Fruit fly (Drosophila melanogaster) whole organism, prepupa: ENCODE results near the gene CROT.

ENCODE experiments used
- Blimp-1 ChIP-seq: fragments of 200-800 bp; sonication (Bioruptor generic); optimal IDR thresholded peaks from 3 replicates; lab custom pipeline; 2017; ENCODE audit warnings: missing biosample characterization, missing genetic modification characterization, mild to moderate bottlenecking, moderate library complexity, missing genetic modification reagents
- CG10669 ChIP-seq: fragments of 200-800 bp; sonication (Bioruptor generic); optimal IDR thresholded peaks from 3 replicates; lab custom pipeline; 2018; ENCODE audit warnings: missing biosample characterization, mild to moderate bottlenecking, missing genetic modification characterization, moderate library complexity
- CG11762 ChIP-seq: fragments of 200-800 bp; sonication (Bioruptor generic); optimal IDR thresholded peaks from 3 replicates; lab custom pipeline; 2016; ENCODE audit warnings: missing biosample characterization, missing genetic modification characterization; ENCODE audit not compliant: insufficient read depth
- CG11902 ChIP-seq: fragments of 200-800 bp; sonication (Bioruptor generic); optimal IDR thresholded peaks from 3 replicates; lab custom pipeline; 2016; ENCODE audit warnings: missing biosample characterization, missing genetic modification characterization
- CG15336 ChIP-seq: fragments of 200-800 bp; sonication (Bioruptor generic); IDR thresholded peaks from 2 replicates; pipeline ENCODE4 v1.3.6; 2022; ENCODE audit warnings: missing biosample characterization, missing genetic modification characterization
- CG1621 ChIP-seq: fragments of 200-800 bp; sonication (Bioruptor generic); optimal IDR thresholded peaks from 3 replicates; lab custom pipeline; 2018; ENCODE audit warnings: missing biosample characterization, mild to moderate bottlenecking, missing genetic modification characterization
- CG16779 ChIP-seq: fragments of 200-800 bp; sonication (Bioruptor generic); optimal IDR thresholded peaks from 3 replicates; lab custom pipeline; 2017; ENCODE audit warnings: missing biosample characterization, mild to moderate bottlenecking, missing genetic modification characterization
- CG3032 ChIP-seq: fragments of 200-800 bp; optimal IDR thresholded peaks from 2 replicates; lab custom pipeline; 2019; ENCODE audit warnings: missing biosample characterization, mild to moderate bottlenecking, missing genetic modification characterization, moderate library complexity
- CG34406 ChIP-seq: fragments of 200-800 bp; sonication (Bioruptor generic); optimal IDR thresholded peaks from 3 replicates; lab custom pipeline; 2016; ENCODE audit warnings: missing biosample characterization, missing genetic modification characterization
- CG6163 ChIP-seq: fragments of 200-800 bp; sonication (Bioruptor generic); IDR thresholded peaks from 3 replicates; pipeline ENCODE4 v1.3.6; 2022; ENCODE audit warnings: missing biosample characterization, missing genetic modification characterization
- CG6276 ChIP-seq: fragments of 200-800 bp; sonication (Bioruptor generic); optimal IDR thresholded peaks from 2 replicates; lab custom pipeline; 2017; ENCODE audit warnings: missing biosample characterization, mild to moderate bottlenecking, missing genetic modification characterization
- CG6792 ChIP-seq: fragments of 200-800 bp; sonication (Bioruptor generic); optimal IDR thresholded peaks from 3 replicates; lab custom pipeline; 2016; ENCODE audit warnings: missing biosample characterization, missing genetic modification characterization
- CG7368 ChIP-seq: fragments of 200-800 bp; sonication (Bioruptor generic); optimal IDR thresholded peaks from 3 replicates; lab custom pipeline; 2016; ENCODE audit warnings: missing biosample characterization, missing genetic modification characterization
- CG8119 ChIP-seq: fragments of 200-800 bp; sonication (Bioruptor generic); IDR thresholded peaks from 3 replicates; pipeline ENCODE4 v1.3.6; 2022; ENCODE audit warnings: missing biosample characterization, missing genetic modification characterization
- CG8632 ChIP-seq: fragments of 200-800 bp; sonication (Bioruptor generic); optimal IDR thresholded peaks from 3 replicates; lab custom pipeline; 2016; ENCODE audit warnings: missing biosample characterization, missing genetic modification characterization
- Eip75B ChIP-seq: fragments of 200-800 bp; sonication (Bioruptor generic); optimal IDR thresholded peaks from 3 replicates; lab custom pipeline; 2016; ENCODE audit warnings: missing biosample characterization, missing genetic modification characterization
- Eip78C ChIP-seq: fragments of 200-800 bp; sonication (Bioruptor generic); peaks from one replicate; lab custom pipeline; 2016; ENCODE audit warnings: missing biosample characterization, missing genetic modification characterization
- Eip93F ChIP-seq: fragments of 200-800 bp; sonication (Bioruptor generic); optimal IDR thresholded peaks from 2 replicates; lab custom pipeline; 2016; ENCODE audit warnings: missing biosample characterization, mild to moderate bottlenecking, missing genetic modification characterization
- Ets21C ChIP-seq: fragments of 200-800 bp; sonication (Bioruptor generic); optimal IDR thresholded peaks from 3 replicates; lab custom pipeline; 2016; ENCODE audit warnings: missing biosample characterization, missing genetic modification characterization
- Gug ChIP-seq: fragments of 200-800 bp; sonication (Bioruptor generic); IDR thresholded peaks from 2 replicates; pipeline ENCODE4 v1.3.6; 2022; ENCODE audit warnings: missing biosample characterization, missing genetic modification characterization
- Hr38 ChIP-seq: sonication (Bioruptor generic); optimal IDR thresholded peaks from 2 replicates; lab custom pipeline; 2016; ENCODE audit warnings: missing biosample characterization, missing genetic modification characterization
- Hr39 ChIP-seq: fragments of 200-800 bp; sonication (Bioruptor generic); optimal IDR thresholded peaks from 2 replicates; lab custom pipeline; 2016; ENCODE audit warnings: missing biosample characterization, missing genetic modification characterization
- Hr4 ChIP-seq: fragments of 200-800 bp; sonication (Bioruptor generic); optimal IDR thresholded peaks from 3 replicates; lab custom pipeline; 2016; ENCODE audit warnings: missing biosample characterization, missing genetic modification characterization
- Lpt ChIP-seq: fragments of 200-800 bp; sonication (Bioruptor generic); optimal IDR thresholded peaks from 3 replicates; lab custom pipeline; 2016; ENCODE audit warnings: missing biosample characterization, missing genetic modification characterization
- Met ChIP-seq: fragments of 200-800 bp; sonication (Bioruptor generic); optimal IDR thresholded peaks from 3 replicates; lab custom pipeline; 2016; ENCODE audit warnings: missing biosample characterization, missing genetic modification characterization
- OdsH ChIP-seq: fragments of 200-800 bp; sonication (Bioruptor generic); optimal IDR thresholded peaks from 3 replicates; lab custom pipeline; 2016; ENCODE audit warnings: missing biosample characterization, missing genetic modification characterization
- Sox14 ChIP-seq: fragments of 200-800 bp; sonication (Bioruptor generic); optimal IDR thresholded peaks from 3 replicates; lab custom pipeline; 2016; ENCODE audit warnings: missing biosample characterization, missing genetic modification characterization
- Sox15 ChIP-seq: fragments of 200-800 bp; sonication (Bioruptor generic); optimal IDR thresholded peaks from 3 replicates; lab custom pipeline; 2016; ENCODE audit warnings: missing biosample characterization, missing genetic modification characterization
- acj6 ChIP-seq: fragments of 200-800 bp; sonication (Bioruptor generic); optimal IDR thresholded peaks from 3 replicates; lab custom pipeline; 2016; ENCODE audit warnings: missing biosample characterization, missing genetic modification characterization
- dac ChIP-seq: fragments of 200-800 bp; sonication (Bioruptor generic); optimal IDR thresholded peaks from 2 replicates; lab custom pipeline; 2017; ENCODE audit warnings: missing biosample characterization, mild to moderate bottlenecking, missing genetic modification characterization
- dsx ChIP-seq: fragments of 200-800 bp; optimal IDR thresholded peaks from 3 replicates; lab custom pipeline; 2019; ENCODE audit warnings: missing biosample characterization, mild to moderate bottlenecking, missing genetic modification characterization, moderate library complexity; ENCODE audit not compliant: poor library complexity, severe bottlenecking
- eg ChIP-seq: fragments of 200-800 bp; sonication (Bioruptor generic); IDR thresholded peaks from 3 replicates; pipeline ENCODE4 v1.3.6; 2022; ENCODE audit warnings: missing biosample characterization, missing genetic modification characterization
- esn ChIP-seq: fragments of 200-800 bp; sonication (Bioruptor generic); optimal IDR thresholded peaks from 2 replicates; lab custom pipeline; 2016; ENCODE audit warnings: missing biosample characterization, mild to moderate bottlenecking, missing genetic modification characterization, moderate library complexity
- fd59A ChIP-seq: fragments of 200-800 bp; sonication (Bioruptor generic); optimal IDR thresholded peaks from 2 replicates; lab custom pipeline; 2017; ENCODE audit warnings: missing biosample characterization, mild to moderate bottlenecking, missing genetic modification characterization, missing genetic modification reagents
- fd85E ChIP-seq: fragments of 200-800 bp; sonication (Bioruptor generic); optimal IDR thresholded peaks from 3 replicates; lab custom pipeline; 2016; ENCODE audit warnings: missing biosample characterization, missing genetic modification characterization
- fkh ChIP-seq: fragments of 200-800 bp; sonication (Bioruptor generic); optimal IDR thresholded peaks from 3 replicates; lab custom pipeline; 2017; ENCODE audit warnings: missing biosample characterization, mild to moderate bottlenecking, missing genetic modification characterization, moderate library complexity
- lz ChIP-seq: fragments of 200-800 bp; sonication (Bioruptor generic); optimal IDR thresholded peaks from 3 replicates; lab custom pipeline; 2016; ENCODE audit warnings: missing biosample characterization, missing genetic modification characterization
- net ChIP-seq: fragments of 200-800 bp; sonication (Bioruptor generic); optimal IDR thresholded peaks from 3 replicates; lab custom pipeline; 2016; ENCODE audit warnings: missing biosample characterization, missing genetic modification characterization
- salr ChIP-seq, 2 experiments: fragments of 200-800 bp; sonication (Bioruptor generic); optimal IDR thresholded peaks; 3 replicates each; lab custom pipeline; 2016 to 2018; ENCODE audit warnings: missing biosample characterization in 2 of 2, missing genetic modification characterization in 2 of 2, mild to moderate bottlenecking in 1 of 2
- spab ChIP-seq: fragments of 200-800 bp; sonication (Bioruptor generic); optimal IDR thresholded peaks from 2 replicates; lab custom pipeline; 2017; ENCODE audit warnings: missing biosample characterization, mild to moderate bottlenecking, missing genetic modification characterization, missing genetic modification reagents
- ss ChIP-seq, 2 experiments: fragments of 200-800 bp; sonication (Bioruptor generic); optimal IDR thresholded peaks; 2 replicates in 1 of 2; 3 replicates in 1 of 2; lab custom pipeline; 2017 to 2018; ENCODE audit warnings: mild to moderate bottlenecking in 2 of 2, missing biosample characterization in 2 of 2, missing genetic modification characterization in 2 of 2, moderate library complexity in 1 of 2
- svp ChIP-seq: fragments of 200-800 bp; sonication (Bioruptor generic); peaks from one replicate; lab custom pipeline; 2016; ENCODE audit warnings: missing biosample characterization, missing genetic modification characterization

CROT gene

dm6 chr3R:27685074-27685473, 21.5 kb downstream of the CROT start:
- peak in 1 of 2 experiments; percentile 64 for TF ChIP-seq ss (GFP tag; optimal IDR thresholded peaks at IDR 0.05; lab: Kevin White, UChicago)
- TF ChIP-seq dsx (GFP tag; lab: Kevin White, UChicago): peak; percentile 89
- no peak for TF ChIP-seq OdsH (GFP tag; lab: Kevin White, UChicago)
- no peak for TF ChIP-seq Gug
- no peak for TF ChIP-seq Lpt (GFP tag; lab: Kevin White, UChicago)
- TF ChIP-seq CG1621: peak; percentile 3

DNA sequence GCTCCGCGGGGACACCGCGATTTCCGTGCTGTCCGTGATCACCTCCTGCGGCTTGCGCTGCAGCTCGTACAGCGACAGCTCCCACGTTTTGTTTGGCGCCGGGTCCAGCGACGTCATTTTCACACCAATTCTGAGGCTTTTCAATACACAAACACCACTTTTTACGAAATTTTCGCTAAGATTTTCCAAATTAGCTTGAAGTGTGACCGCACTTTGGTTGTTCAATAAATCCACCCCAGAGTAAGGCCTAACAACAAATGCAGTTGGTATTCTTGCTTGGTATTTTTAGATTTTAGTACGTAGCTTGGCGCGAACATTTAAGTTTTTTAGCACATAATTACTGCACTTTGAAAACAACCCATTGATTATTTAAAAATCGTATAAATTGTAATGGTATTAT, 24.8 kb downstream of the CROT start, which contains the start of gene Sce:
Gene Sce, minus strand, starts transcription at position 231 of the 400 bp plus-strand sequence.
- TF ChIP-seq eg (GFP tag; lab: Robert Waterston, UW): no peak
- TF ChIP-seq CG10669: no peak
- TF ChIP-seq CG6792 (GFP tag; lab: Kevin White, UChicago): no peak
- TF ChIP-seq OdsH (GFP tag; lab: Kevin White, UChicago): no peak
- no peak for TF ChIP-seq Hr39 (GFP tag; lab: Kevin White, UChicago)
- no peak for TF ChIP-seq svp
- no peak for TF ChIP-seq Blimp-1
- no peak for TF ChIP-seq lz (GFP tag; lab: Kevin White, UChicago)
- TF ChIP-seq CG1621: no peak
- TF ChIP-seq fd59A (GFP tag; lab: Kevin White, UChicago): no peak
- no peak for TF ChIP-seq Hr4 (GFP tag; lab: Kevin White, UChicago)
- no peak for TF ChIP-seq CG6276 (GFP tag; lab: Kevin White, UChicago)
- no peak for TF ChIP-seq fkh (GFP tag; lab: Kevin White, UChicago)
- TF ChIP-seq CG16779 (tag; lab: Kevin White, UChicago): no peak
- TF ChIP-seq CG7368: no peak
- no peak for TF ChIP-seq dac (GFP tag; lab: Kevin White, UChicago)
- TF ChIP-seq CG3032 (tag; lab: Kevin White, UChicago): no peak
- no peak for TF ChIP-seq CG8632 (GFP tag; lab: Kevin White, UChicago)
- no peak for TF ChIP-seq Eip93F (GFP tag; lab: Kevin White, UChicago)
- TF ChIP-seq CG15336: no peak

DNA sequence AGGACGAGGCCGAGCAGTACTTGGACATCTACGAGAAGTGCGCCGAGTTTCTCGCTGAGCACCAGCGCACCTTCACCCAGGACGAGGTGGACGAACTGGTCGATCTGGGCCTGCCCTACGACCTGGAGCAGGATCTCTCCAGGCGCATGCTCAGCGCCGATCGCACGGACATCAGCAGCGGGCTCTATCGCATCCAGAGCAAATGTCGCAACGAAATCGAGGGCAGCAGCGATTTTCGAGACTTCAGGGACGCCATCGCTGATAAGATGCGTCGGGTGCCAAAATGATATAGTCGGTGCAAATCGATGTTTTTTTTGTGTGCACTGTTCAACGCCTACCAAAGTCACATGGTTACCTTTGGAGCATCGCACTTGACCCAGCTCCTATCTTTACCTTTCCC, 26.9 kb downstream of the CROT start:
- TF ChIP-seq Sox15 (GFP tag; lab: Kevin White, UChicago) (no peak), Ets21C (GFP tag; lab: Kevin White, UChicago) (no peak), Hr4 (GFP tag; lab: Kevin White, UChicago) (no peak), Eip78C (GFP tag; lab: Kevin White, UChicago) (peak; percentile 47), svp (peak; percentile 89)

DNA sequence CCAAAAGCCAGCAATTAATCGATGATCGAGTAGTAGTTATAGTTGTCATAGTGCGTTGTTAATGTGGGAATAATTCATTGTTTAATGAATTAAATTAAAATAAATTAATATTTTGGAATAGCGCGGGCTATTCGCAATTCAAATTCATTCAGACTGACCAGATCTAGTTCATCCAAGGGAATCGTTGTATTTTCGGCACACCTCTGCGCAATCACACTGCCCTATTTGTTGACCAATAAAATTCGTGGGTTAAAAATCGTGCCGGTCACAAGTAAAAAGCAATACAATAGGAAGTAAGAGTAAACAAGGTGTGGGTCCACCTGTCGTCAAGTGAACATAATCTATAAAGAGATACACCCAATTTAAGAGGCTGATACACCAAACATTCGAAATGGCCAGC, 27.5 kb downstream of the CROT start, which contains the start of gene CG12883:
Gene CG12883, plus strand, starts transcription at position 273 of the 400 bp plus-strand sequence.
- TF ChIP-seq svp (peak; percentile 49), Sox14 (GFP tag; lab: Kevin White, UChicago) (peak; percentile 19), CG8119 (no peak), Eip78C (GFP tag; lab: Kevin White, UChicago) (peak; percentile 35)

dm6 chr3R:27677174-27677726, 29.3 kb downstream of the CROT start, which contains the start of gene Hsdl2:
Gene Hsdl2 (plus strand): TSS chr3R:27677522.
- TF ChIP-seq fd85E (GFP tag; lab: Kevin White, UChicago): peak; percentile 72
- no peak for TF ChIP-seq CG11902
- no peak for TF ChIP-seq esn (GFP tag; lab: Kevin White, UChicago)
- TF ChIP-seq CG6163 (GFP tag; lab: Robert Waterston, UW): peak; percentile 56; the same call in 2 of the 3 replicates
- TF ChIP-seq CG34406 (GFP tag; lab: Kevin White, UChicago): no peak
- peak; percentile 69 for TF ChIP-seq Blimp-1
- peak; percentile 76 for TF ChIP-seq CG8119
- peak; percentile 97 for TF ChIP-seq CG6276 (GFP tag; lab: Kevin White, UChicago)
- peak; percentile 26 for TF ChIP-seq Eip93F (GFP tag; lab: Kevin White, UChicago)
- peak; percentile 73 for TF ChIP-seq CG11762
- no peak for TF ChIP-seq Hr38 (GFP tag; lab: Kevin White, UChicago)
- peak; percentile 29 for TF ChIP-seq acj6 (GFP tag; lab: Kevin White, UChicago)
- peak; percentile 53 for TF ChIP-seq Eip75B (GFP tag; lab: Kevin White, UChicago)
- peak; percentile 81 for TF ChIP-seq net
- TF ChIP-seq Lpt (GFP tag; lab: Kevin White, UChicago): peak; percentile 79
- peak; percentile 79 for TF ChIP-seq CG7368
- peak; percentile 64 to 76 for TF ChIP-seq salr (GFP tag; optimal IDR thresholded peaks at IDR 0.05; lab: Kevin White, UChicago)
- peak; percentile 86 for TF ChIP-seq spab
- TF ChIP-seq Hr39 (GFP tag; lab: Kevin White, UChicago): peak; percentile 27
- peak; percentile 50 for TF ChIP-seq Sox14 (GFP tag; lab: Kevin White, UChicago)
- peak; percentile 55 for TF ChIP-seq Ets21C (GFP tag; lab: Kevin White, UChicago)
- peak; percentile 92 for TF ChIP-seq CG16779 (tag; lab: Kevin White, UChicago)
- no peak for TF ChIP-seq Gug
- peak; percentile 40 for TF ChIP-seq Met
